Fruit fly (Drosophila melanogaster): Measurements from ENCODE around the gene Gr61a.

DNA sequence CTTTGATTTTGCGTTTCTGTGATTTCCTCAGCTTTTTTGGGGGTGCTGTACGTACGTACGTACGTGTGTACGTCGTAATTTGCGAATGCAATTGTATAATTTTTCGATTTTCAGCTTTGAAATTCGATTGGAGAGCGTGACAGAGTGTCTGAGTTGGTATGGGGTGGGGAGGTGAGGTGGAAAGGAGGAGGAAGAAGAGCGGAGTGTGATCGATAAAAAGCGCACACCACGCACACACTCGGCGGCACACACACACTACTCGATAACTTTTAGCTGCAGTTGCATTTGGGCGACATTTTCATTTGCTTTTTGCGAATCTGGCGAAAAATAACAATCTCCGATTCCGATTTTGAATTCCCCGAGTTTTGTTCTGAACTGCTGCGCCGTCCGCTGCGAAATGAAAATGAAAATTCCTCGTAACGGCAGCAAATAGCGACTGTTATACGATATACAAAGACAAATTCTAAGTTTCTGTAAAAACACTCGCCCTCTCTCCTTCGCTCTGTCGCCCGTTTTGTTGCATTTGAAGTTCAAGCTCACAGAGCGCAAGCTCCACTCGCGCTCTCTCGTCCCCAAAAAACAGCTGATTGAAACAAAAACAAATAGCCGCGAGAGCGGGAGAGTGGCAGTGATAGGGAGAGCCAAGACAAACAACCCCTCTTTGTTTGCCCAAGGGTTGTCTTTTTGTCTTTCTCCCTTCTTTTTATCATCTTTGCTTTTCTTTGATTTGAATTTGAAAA is 40.4 kb downstream of the Gr61a start, which contains the start of gene CG13907:
- TF ChIP-seq CG8478 (optimal IDR thresholded peaks at IDR 0.05) (no peak), CTCF (optimal IDR thresholded peaks at IDR 0.05) (no peak)

All from S2 (cell line).